Worm (Caenorhabditis elegans) whole organism, L3 larva: ENCODE data around the gene C39D10.5.

Source experiments
- R02D3.7 ChIP-seq: fragments of 150-350 bp; optimal IDR thresholded peaks from 2 replicates; lab custom pipeline; 2014; ENCODE audit warnings: missing biosample characterization, missing genetic modification characterization
- ZK546.5 ChIP-seq: sonication (generic microtip); optimal IDR thresholded peaks from 2 replicates; lab custom pipeline; 2017; ENCODE audit warnings: missing biosample characterization, missing genetic modification characterization
- aly-2 ChIP-seq: fragments of 150-350 bp; optimal IDR thresholded peaks from 2 replicates; lab custom pipeline; 2014; ENCODE audit warnings: missing biosample characterization, missing genetic modification characterization
- ama-1 ChIP-seq: fragments of 150-350 bp; optimal IDR thresholded peaks from 2 replicates; lab custom pipeline; 2018
- ceh-16 ChIP-seq: sonication (generic microtip); optimal IDR thresholded peaks from 2 replicates; lab custom pipeline; 2017; ENCODE audit warnings: missing biosample characterization, missing genetic modification characterization
- ceh-28 ChIP-seq: fragments of 150-350 bp; optimal IDR thresholded peaks from 2 replicates; lab custom pipeline; 2014; ENCODE audit warnings: missing biosample characterization, missing genetic modification reagents, missing genetic modification characterization
- ceh-82 ChIP-seq: fragments of 150-350 bp; optimal IDR thresholded peaks from 2 replicates; lab custom pipeline; 2014; ENCODE audit warnings: missing biosample characterization, missing genetic modification characterization
- ceh-9 ChIP-seq: sonication (generic microtip); optimal IDR thresholded peaks from 2 replicates; lab custom pipeline; 2018; ENCODE audit warnings: missing biosample characterization, missing genetic modification characterization
- daf-12 ChIP-seq: fragments of 150-350 bp; optimal IDR thresholded peaks from 2 replicates; lab custom pipeline; 2014; ENCODE audit warnings: missing biosample characterization, missing genetic modification reagents, missing genetic modification characterization
- egl-27 ChIP-seq: sonication (generic microtip); optimal IDR thresholded peaks from 4 replicates; lab custom pipeline; 2017; ENCODE audit warnings: missing biosample characterization, missing genetic modification reagents, missing genetic modification characterization
- egl-5 ChIP-seq: fragments of 150-350 bp; optimal IDR thresholded peaks from 2 replicates; lab custom pipeline; 2017; ENCODE audit warnings: missing biosample characterization, missing genetic modification reagents, missing genetic modification characterization, inconsistent platforms
- elt-1 ChIP-seq: fragments of 150-350 bp; optimal IDR thresholded peaks from 2 replicates; lab custom pipeline; 2014; ENCODE audit warnings: missing biosample characterization, missing genetic modification characterization
- elt-2 ChIP-seq: sonication (generic microtip); optimal IDR thresholded peaks from 2 replicates; lab custom pipeline; 2016; ENCODE audit warnings: missing genetic modification reagents, mild to moderate bottlenecking, missing genetic modification characterization, missing compliant biosample characterization
- elt-3 ChIP-seq, 3 experiments: fragments of 150-350 bp in 1 of 3; sonication (generic microtip) in 2 of 3; optimal IDR thresholded peaks; 2 replicates in 2 of 3; 4 replicates in 1 of 3; lab custom pipeline; 2014 to 2017; ENCODE audit warnings: missing biosample characterization in 3 of 3, missing genetic modification characterization in 3 of 3
- fos-1 ChIP-seq: fragments of 150-350 bp; optimal IDR thresholded peaks from 2 replicates; lab custom pipeline; 2014; ENCODE audit warnings: missing biosample characterization, missing genetic modification characterization
- hmg-11 ChIP-seq: sonication (generic microtip); optimal IDR thresholded peaks from 2 replicates; lab custom pipeline; 2016; ENCODE audit warnings: missing genetic modification characterization, missing compliant biosample characterization
- jun-1 ChIP-seq: fragments of 150-350 bp; optimal IDR thresholded peaks from 2 replicates; lab custom pipeline; 2014; ENCODE audit warnings: missing biosample characterization, missing genetic modification reagents, missing genetic modification characterization
- lin-15B ChIP-seq: fragments of 150-350 bp; optimal IDR thresholded peaks from 2 replicates; lab custom pipeline; 2014; ENCODE audit warnings: missing biosample characterization, missing genetic modification characterization
- lin-39 ChIP-seq: fragments of 150-350 bp; optimal IDR thresholded peaks from 2 replicates; lab custom pipeline; 2018; ENCODE audit warnings: missing biosample characterization, missing genetic modification reagents, missing genetic modification characterization
- mdl-1 ChIP-seq: fragments of 150-350 bp; optimal IDR thresholded peaks from 2 replicates; lab custom pipeline; 2014; ENCODE audit warnings: missing biosample characterization, missing genetic modification characterization
- mml-1 ChIP-seq: fragments of 150-350 bp; sonication (generic microtip); optimal IDR thresholded peaks from 3 replicates; lab custom pipeline; 2014; ENCODE audit warnings: missing biosample characterization, missing genetic modification characterization
- nfya-1 ChIP-seq: sonication (generic microtip); optimal IDR thresholded peaks from 2 replicates; lab custom pipeline; 2017; ENCODE audit warnings: missing genetic modification characterization, mild to moderate bottlenecking, missing compliant biosample characterization, antibody characterized with exemption, moderate library complexity; ENCODE audit not compliant: insufficient read depth
- nhr-11 ChIP-seq: fragments of 150-350 bp; optimal IDR thresholded peaks from 2 replicates; lab custom pipeline; 2014; ENCODE audit warnings: missing biosample characterization, missing genetic modification characterization
- nhr-237 ChIP-seq: fragments of 150-350 bp; optimal IDR thresholded peaks from 2 replicates; lab custom pipeline; 2014; ENCODE audit warnings: missing biosample characterization, missing genetic modification characterization
- nhr-25 ChIP-seq: sonication (generic microtip); optimal IDR thresholded peaks from 2 replicates; lab custom pipeline; 2017; ENCODE audit warnings: missing biosample characterization, missing genetic modification characterization
- nhr-28 ChIP-seq: fragments of 150-350 bp; optimal IDR thresholded peaks from 2 replicates; lab custom pipeline; 2014; ENCODE audit warnings: missing biosample characterization, missing genetic modification characterization
- nhr-43 ChIP-seq: sonication (generic microtip); optimal IDR thresholded peaks from 2 replicates; lab custom pipeline; 2016; ENCODE audit warnings: mild to moderate bottlenecking, missing genetic modification characterization, missing compliant biosample characterization; ENCODE audit not compliant: poor library complexity, severe bottlenecking
- nhr-67 ChIP-seq: fragments of 150-350 bp; optimal IDR thresholded peaks from 2 replicates; lab custom pipeline; 2014; ENCODE audit warnings: missing biosample characterization, missing genetic modification characterization
- nhr-77 ChIP-seq: fragments of 150-350 bp; optimal IDR thresholded peaks from 2 replicates; lab custom pipeline; 2014; ENCODE audit warnings: missing biosample characterization, missing genetic modification characterization
- pha-4 ChIP-seq: fragments of 150-350 bp; optimal IDR thresholded peaks from 2 replicates; lab custom pipeline; 2014; ENCODE audit warnings: missing biosample characterization, missing genetic modification reagents, missing genetic modification characterization
- pqm-1 ChIP-seq: fragments of 150-350 bp; optimal IDR thresholded peaks from 2 replicates; lab custom pipeline; 2017; ENCODE audit warnings: missing biosample characterization, missing genetic modification characterization, inconsistent platforms
- sea-2 ChIP-seq: fragments of 150-350 bp; sonication (generic microtip); optimal IDR thresholded peaks from 4 replicates; lab custom pipeline; 2014; ENCODE audit warnings: missing biosample characterization, missing genetic modification reagents, missing genetic modification characterization
- skn-1 ChIP-seq: fragments of 150-350 bp; optimal IDR thresholded peaks from 2 replicates; lab custom pipeline; 2014; ENCODE audit warnings: missing biosample characterization, missing genetic modification characterization
- snpc-4 ChIP-seq: fragments of 150-350 bp; optimal IDR thresholded peaks from 2 replicates; lab custom pipeline; 2014; ENCODE audit warnings: missing biosample characterization, missing genetic modification characterization
- unc-39 ChIP-seq: sonication (generic microtip); optimal IDR thresholded peaks from 4 replicates; lab custom pipeline; 2017; ENCODE audit warnings: missing biosample characterization, missing genetic modification characterization
- zag-1 ChIP-seq: fragments of 150-350 bp; optimal IDR thresholded peaks from 2 replicates; lab custom pipeline; 2014; ENCODE audit warnings: missing biosample characterization, missing genetic modification characterization
- ztf-11 ChIP-seq: fragments of 150-350 bp; optimal IDR thresholded peaks from 2 replicates; lab custom pipeline; 2014; ENCODE audit warnings: missing biosample characterization, missing genetic modification characterization
- ztf-4 ChIP-seq: fragments of 150-350 bp; optimal IDR thresholded peaks from 2 replicates; lab custom pipeline; 2014; ENCODE audit warnings: missing biosample characterization, missing genetic modification characterization

Gene C39D10.5

ce11 chrX:7892296-7892695, at the start of gene C39D10.5:
Gene C39D10.5, minus strand, starts transcription at chrX:7892396.
- no peak for TF ChIP-seq elt-3 (tag; optimal IDR thresholded peaks at IDR 0.05; lab: Kevin White, UChicago)
- TF ChIP-seq skn-1 (tag; lab: Kevin White, UChicago): no peak
- no peak for TF ChIP-seq nhr-11 (tag; lab: Kevin White, UChicago)
- TF ChIP-seq ZK546.5 (tag; lab: Kevin White, UChicago): no peak
- TF ChIP-seq nhr-237 (tag; lab: Kevin White, UChicago): no peak
- TF ChIP-seq R02D3.7 (tag; lab: Kevin White, UChicago): no peak
- TF ChIP-seq, all 47 proteins: peak for 0

DNA sequence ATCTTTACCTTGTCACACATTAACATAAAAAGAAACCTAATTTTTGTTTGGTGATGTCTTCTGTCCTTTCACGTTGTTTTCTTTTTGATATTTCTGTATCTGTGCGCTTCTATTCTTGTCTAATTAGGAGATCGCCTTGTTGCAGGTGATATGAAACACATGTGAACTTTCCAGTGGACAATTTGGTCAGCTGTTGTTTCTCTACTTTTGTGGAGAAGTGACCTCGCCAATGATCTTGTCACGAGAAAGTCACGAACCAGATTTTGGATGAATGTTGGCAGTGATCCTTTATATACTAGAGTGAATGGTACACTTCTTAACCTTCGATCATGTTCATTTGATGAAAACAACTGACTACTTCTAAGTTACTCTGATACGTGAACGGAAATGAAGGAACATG, 40.3 kb upstream of the C39D10.5 start:
- no peak for TF ChIP-seq lin-39 (tag; lab: Kevin White, UChicago)
- TF ChIP-seq ama-1 (lab: Kevin White, UChicago): no peak
- TF ChIP-seq unc-39 (tag; lab: Kevin White, UChicago): no peak
- no peak for TF ChIP-seq elt-2 (tag; lab: Kevin White, UChicago)
- TF ChIP-seq nhr-77 (tag; lab: Kevin White, UChicago): no peak

DNA sequence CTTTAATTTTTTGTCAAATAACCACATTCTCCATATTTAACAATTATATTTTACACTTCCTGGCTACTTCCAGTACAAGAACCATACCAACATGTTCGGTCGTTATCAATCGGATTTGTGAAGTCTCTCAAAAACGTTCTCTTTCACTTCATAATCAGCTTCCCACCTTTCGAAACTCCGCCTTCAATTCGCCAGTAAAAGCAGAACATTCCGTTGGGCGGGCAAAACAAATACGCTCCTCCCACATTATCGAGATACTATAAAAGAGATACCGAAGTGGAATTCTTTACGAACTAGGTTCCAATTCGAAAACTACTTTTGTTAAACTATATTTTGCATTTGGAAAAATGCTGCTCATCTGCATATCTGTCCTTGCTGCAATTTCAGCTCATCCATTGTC, 38.3 kb upstream of the C39D10.5 start, which contains the start of gene zig-3:
Gene zig-3 (plus strand): TSS at position 301 of the 400 bp plus-strand sequence.
- TF ChIP-seq fos-1 (tag; lab: Kevin White, UChicago) (no peak), hmg-11 (tag; lab: Kevin White, UChicago) (no peak), nhr-67 (tag; lab: Kevin White, UChicago) (no peak), nfya-1 (tag; lab: Kevin White, UChicago) (no peak), pha-4 (tag; lab: Kevin White, UChicago) (no peak), egl-5 (tag; lab: Kevin White, UChicago) (no peak), ama-1 (lab: Kevin White, UChicago) (no peak), elt-1 (tag; lab: Kevin White, UChicago) (no peak), nhr-77 (tag; lab: Kevin White, UChicago) (no peak), mml-1 (tag; lab: Kevin White, UChicago) (no peak), lin-15B (no peak), ceh-28 (tag; lab: Kevin White, UChicago) (no peak), nhr-28 (tag; lab: Kevin White, UChicago) (no peak), ceh-82 (tag; lab: Kevin White, UChicago) (no peak), ceh-9 (tag; lab: Kevin White, UChicago) (no peak), nhr-25 (no peak), ceh-16 (tag; lab: Kevin White, UChicago) (no peak)

DNA sequence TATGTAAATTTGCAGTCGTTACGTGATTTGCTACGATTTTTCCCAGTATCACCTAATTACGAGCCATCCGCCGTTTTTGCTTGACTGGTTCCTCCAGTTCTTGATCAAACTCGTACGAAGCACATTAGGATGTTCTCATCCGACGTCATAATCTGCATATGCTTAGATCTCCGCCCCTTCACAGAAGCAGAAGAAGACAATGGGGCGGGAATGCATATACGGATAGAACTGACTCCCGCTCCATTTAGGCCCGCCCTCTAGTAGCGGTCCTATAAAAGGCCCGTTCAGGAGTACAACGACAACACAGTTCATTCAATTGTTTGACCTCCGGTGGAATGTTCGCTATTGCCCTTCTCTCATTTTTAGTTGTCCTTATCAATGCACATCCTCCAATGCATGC, 32.9 kb upstream of the C39D10.5 start, which contains the start of gene zig-4:
Gene zig-4 (plus strand): TSS at position 301 of the 400 bp plus-strand sequence.
- TF ChIP-seq daf-12 (tag; lab: Kevin White, UChicago) (no peak), nhr-11 (tag; lab: Kevin White, UChicago) (no peak), ztf-4 (tag; lab: Kevin White, UChicago) (no peak), egl-5 (tag; lab: Kevin White, UChicago) (no peak), fos-1 (tag; lab: Kevin White, UChicago) (no peak), jun-1 (no peak), ceh-9 (tag; lab: Kevin White, UChicago) (no peak), sea-2 (no peak), aly-2 (tag; lab: Kevin White, UChicago) (no peak)

- TF ChIP-seq egl-27 (no peak), zag-1 (tag; lab: Kevin White, UChicago) (no peak), nhr-67 (tag; lab: Kevin White, UChicago) (no peak), ztf-11 (tag; lab: Kevin White, UChicago) (no peak), nhr-43 (tag; lab: Kevin White, UChicago) (no peak), elt-1 (tag; lab: Kevin White, UChicago) (no peak), snpc-4 (tag; lab: Kevin White, UChicago) (no peak), unc-39 (tag; lab: Kevin White, UChicago) (no peak), lin-15B (no peak), mdl-1 (tag; lab: Kevin White, UChicago) (no peak), ceh-28 (tag; lab: Kevin White, UChicago) (no peak), pqm-1 (no peak)
Measured at ce11 chrX:7921130-7921529, 28.9 kb upstream of the C39D10.5 start.
